Fruit fly (Drosophila melanogaster) Kc167 (cell line): ENCODE measurements around the gene can.

ENCODE experiments used
- h ChIP-seq: fragments of >200 bp; optimal IDR thresholded peaks from 3 replicates; lab custom pipeline; 2018; ENCODE audit warnings: missing external identifiers
- ttk ChIP-seq: sonication (Bioruptor generic); optimal IDR thresholded peaks from 2 replicates; lab custom pipeline; 2017; ENCODE audit warnings: missing external identifiers

dm6 chr3L:10279498-10279897 is 12.6 kb upstream of the can start:
- no peak for TF ChIP-seq h (lab: Kevin White, UChicago)
- no peak for TF ChIP-seq ttk (lab: Kevin White, UChicago)
